Fruit fly (Drosophila melanogaster) whole organism, prepupa: ENCODE results near the gene CG10725.

ENCODE experiments used
- CG8319 ChIP-seq: fragments of 200-800 bp; sonication (Bioruptor generic); optimal IDR thresholded peaks from 3 replicates; lab custom pipeline; 2016; ENCODE audit warnings: missing biosample characterization, missing genetic modification characterization
- Eip78C ChIP-seq: fragments of 200-800 bp; sonication (Bioruptor generic); peaks from one replicate; lab custom pipeline; 2016; ENCODE audit warnings: missing biosample characterization, missing genetic modification characterization
- Eip93F ChIP-seq: fragments of 200-800 bp; sonication (Bioruptor generic); optimal IDR thresholded peaks from 2 replicates; lab custom pipeline; 2016; ENCODE audit warnings: missing biosample characterization, mild to moderate bottlenecking, missing genetic modification characterization
- Lpt ChIP-seq: fragments of 200-800 bp; sonication (Bioruptor generic); optimal IDR thresholded peaks from 3 replicates; lab custom pipeline; 2016; ENCODE audit warnings: missing biosample characterization, missing genetic modification characterization
- acj6 ChIP-seq: fragments of 200-800 bp; sonication (Bioruptor generic); optimal IDR thresholded peaks from 3 replicates; lab custom pipeline; 2016; ENCODE audit warnings: missing biosample characterization, missing genetic modification characterization
- dac ChIP-seq: fragments of 200-800 bp; sonication (Bioruptor generic); optimal IDR thresholded peaks from 2 replicates; lab custom pipeline; 2017; ENCODE audit warnings: missing biosample characterization, mild to moderate bottlenecking, missing genetic modification characterization
- lz ChIP-seq: fragments of 200-800 bp; sonication (Bioruptor generic); optimal IDR thresholded peaks from 3 replicates; lab custom pipeline; 2016; ENCODE audit warnings: missing biosample characterization, missing genetic modification characterization
- net ChIP-seq: fragments of 200-800 bp; sonication (Bioruptor generic); optimal IDR thresholded peaks from 3 replicates; lab custom pipeline; 2016; ENCODE audit warnings: missing biosample characterization, missing genetic modification characterization
- spab ChIP-seq: fragments of 200-800 bp; sonication (Bioruptor generic); optimal IDR thresholded peaks from 2 replicates; lab custom pipeline; 2017; ENCODE audit warnings: missing biosample characterization, mild to moderate bottlenecking, missing genetic modification characterization, missing genetic modification reagents
- topi ChIP-seq: fragments of 200-800 bp; sonication (Bioruptor generic); optimal IDR thresholded peaks from 3 replicates; lab custom pipeline; 2016; ENCODE audit warnings: missing biosample characterization, missing genetic modification characterization

CG10725 gene

DNA sequence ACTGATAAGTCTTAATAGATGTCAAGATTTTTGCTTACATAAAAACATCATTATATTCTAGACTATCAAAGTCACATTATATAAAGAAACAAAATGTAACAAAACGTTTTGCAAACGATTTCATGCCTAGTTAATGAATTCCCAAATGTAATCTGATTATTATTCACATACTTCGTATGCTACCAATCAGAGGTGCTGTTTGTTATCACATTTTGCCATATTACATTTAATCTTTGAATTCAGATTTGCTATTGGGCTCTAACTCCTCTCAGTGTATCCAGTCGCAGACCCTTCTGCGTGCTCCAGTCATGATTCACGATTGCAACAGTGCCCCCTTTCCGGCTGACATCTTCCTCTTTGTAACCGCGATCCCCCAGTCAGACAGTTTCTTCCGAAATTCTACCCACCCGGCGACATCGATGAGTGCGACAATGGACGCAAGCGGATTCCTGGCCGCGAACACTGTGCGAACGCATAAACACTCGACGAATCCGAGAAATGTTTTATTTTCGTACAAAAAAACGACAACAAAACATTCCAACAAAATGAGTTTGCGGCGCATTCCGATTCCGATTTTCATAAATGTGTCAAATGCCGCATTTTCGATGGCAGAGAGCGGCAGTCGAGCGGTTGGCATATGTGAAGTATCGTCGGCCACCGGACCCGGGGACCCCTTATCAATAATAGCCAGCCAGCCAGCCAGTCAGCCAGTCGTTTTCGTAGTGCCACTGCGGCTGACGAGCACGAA lies 50.5 kb downstream of the CG10725 start (continued):
- TF ChIP-seq topi (GFP tag; lab: Kevin White, UChicago), result peak; percentile 58
- no peak for TF ChIP-seq dac
- TF ChIP-seq Eip78C (GFP tag; lab: Kevin White, UChicago), result peak; percentile 85
- TF ChIP-seq spab (GFP tag; lab: Kevin White, UChicago), result peak; percentile 38
- TF ChIP-seq CG8319 (GFP tag; lab: Kevin White, UChicago), result peak; percentile 26
- TF ChIP-seq Lpt, result no peak
- TF ChIP-seq lz (GFP tag; lab: Kevin White, UChicago), result peak; percentile 50
- peak; percentile 50 for TF ChIP-seq net
- TF ChIP-seq Eip93F (GFP tag; lab: Kevin White, UChicago), result no peak
- TF ChIP-seq acj6 (GFP tag; lab: Kevin White, UChicago), result peak; percentile 34
